Worm (Caenorhabditis elegans) whole organism, early embryonic: ENCODE data around the gene pqn-54.

Source experiments
- B0310.2 ChIP-seq: sonication (generic microtip); optimal IDR thresholded peaks from 2 replicates; lab custom pipeline; 2016; ENCODE audit warnings: mild to moderate bottlenecking, missing genetic modification characterization, missing compliant biosample characterization
- F13C5.2 ChIP-seq: sonication (generic microtip); optimal IDR thresholded peaks from 2 replicates; lab custom pipeline; 2017; ENCODE audit warnings: mild to moderate bottlenecking, missing genetic modification characterization, inconsistent platforms, missing compliant biosample characterization
- aly-1 ChIP-seq: sonication (generic microtip); optimal IDR thresholded peaks from 2 replicates; lab custom pipeline; 2016; ENCODE audit warnings: missing genetic modification characterization, missing compliant biosample characterization
- ama-1 ChIP-seq: fragments of 150-350 bp; optimal IDR thresholded peaks from 2 replicates; lab custom pipeline; 2014
- ceh-13 ChIP-seq: fragments of 200-800 bp; sonication (Bioruptor generic); optimal IDR thresholded peaks from 2 replicates; lab custom pipeline; 2018; ENCODE audit warnings: mild to moderate bottlenecking, missing genetic modification characterization, missing compliant biosample characterization
- ceh-36 ChIP-seq: sonication (generic microtip); optimal IDR thresholded peaks from 2 replicates; lab custom pipeline; 2016; ENCODE audit warnings: missing genetic modification characterization, inconsistent platforms, missing compliant biosample characterization
- ets-7 ChIP-seq: sonication (generic microtip); optimal IDR thresholded peaks from 2 replicates; lab custom pipeline; 2016; ENCODE audit warnings: missing genotype, missing genetic modification characterization, missing compliant biosample characterization
- flt-1 ChIP-seq: fragments of 200-800 bp; sonication (Bioruptor generic); IDR thresholded peaks from 2 replicates; pipeline ENCODE4 v1.3.6; 2022; ENCODE audit warnings: missing genetic modification characterization, missing compliant biosample characterization
- hmbx-1 ChIP-seq: sonication (generic microtip); optimal IDR thresholded peaks from 2 replicates; lab custom pipeline; 2016; ENCODE audit warnings: mild to moderate bottlenecking, missing genetic modification characterization, missing compliant biosample characterization
- hmg-4 ChIP-seq: fragments of 200-800 bp; sonication (Bioruptor generic); optimal IDR thresholded peaks from 2 replicates; lab custom pipeline; 2018; ENCODE audit warnings: mild to moderate bottlenecking, missing genetic modification characterization, missing compliant biosample characterization
- hnd-1 ChIP-seq: sonication (generic microtip); optimal IDR thresholded peaks from 2 replicates; lab custom pipeline; 2016; ENCODE audit warnings: missing genetic modification characterization, missing compliant biosample characterization
- pes-1 ChIP-seq: fragments of 200-800 bp; sonication (Bioruptor generic); IDR thresholded peaks from 2 replicates; pipeline ENCODE4 v1.3.6; 2022; ENCODE audit warnings: missing genetic modification reagents, missing genetic modification characterization, missing compliant biosample characterization
- scrt-1 ChIP-seq: fragments of 200-800 bp; sonication (Bioruptor generic); IDR thresholded peaks from 2 replicates; pipeline ENCODE4 v1.3.6; 2022; ENCODE audit warnings: missing genetic modification characterization, missing compliant biosample characterization
- sea-1 ChIP-seq: fragments of 200-800 bp; sonication (Bioruptor generic); conservative IDR thresholded peaks from 2 replicates; pipeline ENCODE4 v1.3.6; 2022; ENCODE audit warnings: missing genetic modification characterization, missing compliant biosample characterization
- tbx-11 ChIP-seq: fragments of 200-800 bp; sonication (Bioruptor generic); IDR thresholded peaks from 2 replicates; pipeline ENCODE4 v1.3.6; 2022; ENCODE audit warnings: missing genetic modification characterization, missing compliant biosample characterization
- tbx-37 ChIP-seq: fragments of 200-800 bp; sonication (Bioruptor generic); conservative IDR thresholded peaks from 2 replicates; pipeline ENCODE4 v1.3.6; 2022; ENCODE audit warnings: missing genetic modification reagents, missing genetic modification characterization, missing compliant biosample characterization
- tra-4 ChIP-seq: sonication (generic microtip); optimal IDR thresholded peaks from 2 replicates; lab custom pipeline; 2017; ENCODE audit warnings: missing genetic modification characterization, missing compliant biosample characterization

The pqn-54 gene

DNA sequence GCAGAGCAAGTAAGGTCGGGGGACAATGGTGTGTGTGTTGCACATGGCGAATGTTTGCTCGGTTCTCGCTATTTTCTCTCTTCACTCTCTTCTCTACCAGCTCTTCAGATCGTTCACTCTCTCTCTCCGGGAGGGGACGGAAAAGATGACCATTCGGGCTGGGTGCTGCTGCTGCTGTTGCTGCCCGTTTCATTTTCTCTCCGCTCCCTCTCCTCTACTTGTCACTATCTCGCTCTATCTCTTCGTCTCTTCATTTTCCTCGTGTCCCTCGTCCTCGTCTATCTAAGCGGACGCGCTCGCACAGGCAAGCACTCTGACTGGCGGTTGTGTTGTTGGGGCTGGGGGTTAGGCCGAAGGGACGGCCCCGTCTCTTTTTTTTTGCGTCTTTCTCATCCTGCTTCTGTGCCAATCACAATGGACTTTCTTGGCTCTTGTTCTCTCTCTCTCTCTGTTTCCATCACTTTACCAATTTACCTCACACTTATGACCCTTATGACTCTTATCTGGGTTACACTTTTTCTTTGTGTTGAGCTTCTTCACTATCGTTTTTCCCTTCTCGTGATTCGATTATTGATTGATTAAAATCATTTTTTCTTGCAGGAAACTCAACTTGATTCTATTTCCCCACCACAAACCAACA lies 9.8 kb downstream of the pqn-54 start, which contains the start of the genes F53E2.2 and unc-60:
Gene F53E2.2 (plus strand): TSS at position 601 of the 640 bp plus-strand sequence.
Gene unc-60 (plus strand): TSS at position 601 of the 640 bp plus-strand sequence.
- 0 out of 2 replicates have a peak, but pooled peaks have one; percentile 19 for TF ChIP-seq pes-1 (GFP tag; lab: Robert Waterston, UW)
- no peak for TF ChIP-seq ceh-36 (tag; lab: Kevin White, UChicago)
- TF ChIP-seq aly-1 (tag; lab: Kevin White, UChicago) = peak; percentile 66
- peak; percentile 12 for TF ChIP-seq ets-7 (tag; lab: Kevin White, UChicago)
- peak; percentile 29 for TF ChIP-seq F13C5.2
- peak; percentile 85 for TF ChIP-seq hmg-4 (GFP tag; lab: Kevin White, UChicago)
- TF ChIP-seq sea-1 (GFP tag; lab: Robert Waterston, UW) = no peak
- peak; percentile 46; the same call in 1 of the 2 replicates for TF ChIP-seq flt-1 (GFP tag; lab: Robert Waterston, UW)
- TF ChIP-seq hmbx-1 (tag; lab: Kevin White, UChicago) = no peak

DNA sequence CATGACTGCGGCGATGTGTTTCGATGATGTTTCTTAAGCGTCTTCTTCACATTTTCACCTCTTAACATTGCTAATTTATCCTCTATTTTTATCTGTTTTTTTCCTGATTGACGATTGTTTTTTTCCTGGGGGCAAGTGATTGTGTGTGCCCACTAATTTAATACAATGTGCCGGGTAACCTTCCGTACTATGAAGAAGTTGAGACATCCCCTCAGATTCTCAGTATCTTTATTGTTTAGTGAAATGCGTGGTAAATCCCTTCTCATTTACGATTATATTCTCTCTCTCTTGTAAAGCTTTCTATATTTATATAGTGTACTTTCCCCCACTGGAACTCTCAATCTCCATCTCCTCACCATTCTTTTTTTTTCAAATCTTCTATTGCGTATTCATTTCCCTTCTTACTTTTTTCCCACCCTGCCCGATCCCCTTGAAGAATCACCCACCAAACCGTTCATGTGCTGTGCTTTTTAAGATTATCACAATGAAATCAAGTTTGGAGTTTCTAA lies 11.5 kb downstream of the pqn-54 start:
- TF ChIP-seq ceh-36 (tag; lab: Kevin White, UChicago) (no peak), ets-7 (tag; lab: Kevin White, UChicago) (no peak), tbx-11 (GFP tag; lab: Robert Waterston, UW) (no peak), pes-1 (GFP tag; lab: Robert Waterston, UW) (no peak), F13C5.2 (no peak), hmbx-1 (tag; lab: Kevin White, UChicago) (no peak), aly-1 (tag; lab: Kevin White, UChicago) (no peak), B0310.2 (tag; lab: Kevin White, UChicago) (no peak), tra-4 (tag; lab: Kevin White, UChicago) (no peak), ceh-13 (GFP tag; lab: Kevin White, UChicago) (no peak), ama-1 (lab: Kevin White, UChicago) (no peak), hmg-4 (GFP tag; lab: Kevin White, UChicago) (no peak), flt-1 (GFP tag; lab: Robert Waterston, UW) (no peak), sea-1 (GFP tag; lab: Robert Waterston, UW) (no peak), scrt-1 (GFP tag; lab: Robert Waterston, UW) (no peak), tbx-37 (GFP tag; lab: Robert Waterston, UW) (no peak), hnd-1 (no peak)

DNA sequence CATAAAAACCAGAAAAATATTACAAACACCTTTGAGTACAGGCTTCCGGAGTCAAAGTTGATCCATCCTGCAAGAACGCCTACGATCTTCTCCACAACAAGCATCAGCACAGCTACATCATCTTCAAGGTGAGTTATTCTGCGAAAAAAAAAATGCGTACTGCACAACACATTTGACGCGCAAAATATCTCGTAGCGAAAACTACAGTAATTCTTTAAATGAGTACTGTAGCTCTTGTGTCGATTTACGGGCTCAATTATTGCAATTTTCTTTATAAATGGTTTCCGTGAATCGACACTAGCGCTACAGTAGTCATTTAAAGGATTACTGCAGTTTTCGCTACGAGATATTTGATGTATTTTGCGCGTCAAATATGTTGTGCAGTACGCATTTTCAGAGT lies 12.1 kb downstream of the pqn-54 start:
- no peak for TF ChIP-seq hmbx-1 (tag; lab: Kevin White, UChicago)
- no peak for TF ChIP-seq ceh-13 (GFP tag; lab: Kevin White, UChicago)
- TF ChIP-seq flt-1 (GFP tag; lab: Robert Waterston, UW) = no peak
- no peak for TF ChIP-seq ama-1 (lab: Kevin White, UChicago)
- TF ChIP-seq pes-1 (GFP tag; lab: Robert Waterston, UW) = no peak
- TF ChIP-seq F13C5.2 = no peak
- no peak for TF ChIP-seq hnd-1
- no peak for TF ChIP-seq scrt-1 (GFP tag; lab: Robert Waterston, UW)
- no peak for TF ChIP-seq aly-1 (tag; lab: Kevin White, UChicago)
- TF ChIP-seq B0310.2 (tag; lab: Kevin White, UChicago) = no peak
- TF ChIP-seq tbx-11 (GFP tag; lab: Robert Waterston, UW) = no peak
- TF ChIP-seq tbx-37 (GFP tag; lab: Robert Waterston, UW) = no peak
- no peak for TF ChIP-seq ceh-36 (tag; lab: Kevin White, UChicago)
- TF ChIP-seq hmg-4 (GFP tag; lab: Kevin White, UChicago) = no peak
- TF ChIP-seq tra-4 (tag; lab: Kevin White, UChicago) = no peak
- TF ChIP-seq ets-7 (tag; lab: Kevin White, UChicago) = no peak

DNA sequence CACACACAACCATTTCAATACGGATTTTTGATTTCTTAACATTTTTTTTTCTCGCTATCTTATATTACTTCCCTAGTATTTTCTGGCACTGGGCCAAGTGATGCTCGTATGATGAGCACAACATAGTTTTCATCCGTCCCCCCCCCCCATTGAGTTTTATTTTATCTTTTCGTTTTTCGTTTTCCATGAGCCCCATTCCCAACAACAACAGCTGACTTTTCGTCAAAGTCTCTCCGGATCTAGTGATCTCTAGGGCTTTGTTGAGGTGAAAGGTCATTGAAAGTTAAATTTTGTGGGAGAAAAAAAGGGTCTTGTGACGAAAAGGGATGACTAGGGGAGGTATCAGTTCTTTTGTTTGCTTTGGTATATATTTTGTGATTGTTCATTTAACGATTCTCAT lies 16.1 kb downstream of the pqn-54 start:
- TF ChIP-seq hmg-4 (GFP tag; lab: Kevin White, UChicago) = no peak
- TF ChIP-seq ets-7 (tag; lab: Kevin White, UChicago) = no peak
- TF ChIP-seq tbx-37 (GFP tag; lab: Robert Waterston, UW) = no peak
- no peak for TF ChIP-seq sea-1 (GFP tag; lab: Robert Waterston, UW)
- TF ChIP-seq aly-1 (tag; lab: Kevin White, UChicago) = no peak
- no peak for TF ChIP-seq ama-1 (lab: Kevin White, UChicago)
- TF ChIP-seq scrt-1 (GFP tag; lab: Robert Waterston, UW) = no peak
- no peak for TF ChIP-seq pes-1 (GFP tag; lab: Robert Waterston, UW)
- no peak for TF ChIP-seq hmbx-1 (tag; lab: Kevin White, UChicago)
- no peak for TF ChIP-seq hnd-1
- no peak for TF ChIP-seq F13C5.2
- TF ChIP-seq tbx-11 (GFP tag; lab: Robert Waterston, UW) = no peak
- TF ChIP-seq ceh-36 (tag; lab: Kevin White, UChicago) = no peak
- TF ChIP-seq tra-4 (tag; lab: Kevin White, UChicago) = no peak
- no peak for TF ChIP-seq flt-1 (GFP tag; lab: Robert Waterston, UW)
- TF ChIP-seq B0310.2 (tag; lab: Kevin White, UChicago) = no peak
- no peak for TF ChIP-seq ceh-13 (GFP tag; lab: Kevin White, UChicago)

DNA sequence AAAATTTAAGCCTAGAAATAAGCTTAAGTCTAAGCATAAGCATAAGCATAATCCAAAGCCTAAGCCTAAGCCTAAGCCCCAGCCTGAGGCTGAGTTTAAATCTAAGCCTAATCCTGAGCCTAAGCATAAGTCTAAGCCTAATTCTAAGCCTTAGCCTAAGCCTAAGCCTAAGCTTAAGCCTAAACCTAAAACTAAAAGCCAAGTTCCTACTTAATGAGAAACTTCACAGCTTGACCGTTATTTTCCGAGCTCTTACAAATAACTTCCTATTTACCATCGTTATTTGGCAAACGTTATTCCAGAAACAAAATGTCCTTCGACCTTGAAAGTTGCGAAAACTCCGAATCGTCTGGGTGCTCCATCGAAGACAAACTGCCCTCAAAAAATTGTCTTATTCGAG lies 17.0 kb downstream of the pqn-54 start, which contains the start of gene C38C3.4:
Gene C38C3.4 (plus strand): TSS at position 301 of the 400 bp plus-strand sequence.
- TF ChIP-seq sea-1 (GFP tag; lab: Robert Waterston, UW) (no peak), hmg-4 (GFP tag; lab: Kevin White, UChicago) (no peak), ceh-36 (tag; lab: Kevin White, UChicago) (peak; percentile 57)

DNA sequence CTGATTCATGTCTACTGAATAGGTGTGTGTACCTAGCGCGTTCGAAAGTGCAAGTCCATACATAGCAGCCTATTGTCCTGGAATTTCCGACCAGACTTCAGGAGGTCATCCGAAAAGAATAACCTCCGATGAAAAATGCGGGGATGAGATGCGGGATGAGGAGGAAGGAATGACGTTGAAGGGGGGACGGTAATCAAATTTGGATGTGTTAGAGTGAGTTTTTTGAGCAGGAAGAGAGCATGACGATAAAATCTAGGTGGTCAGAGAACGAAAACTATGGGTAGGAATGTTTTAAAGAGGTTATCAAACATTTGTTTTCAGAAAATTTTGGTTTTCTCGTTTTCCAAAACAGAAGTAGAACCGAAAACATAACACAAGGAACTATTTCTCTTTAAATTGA lies 21.2 kb downstream of the pqn-54 start:
- TF ChIP-seq hmg-4 (GFP tag; lab: Kevin White, UChicago) (no peak), sea-1 (GFP tag; lab: Robert Waterston, UW) (no peak), tra-4 (tag; lab: Kevin White, UChicago) (no peak), hnd-1 (no peak), flt-1 (GFP tag; lab: Robert Waterston, UW) (no peak), ets-7 (tag; lab: Kevin White, UChicago) (no peak), aly-1 (tag; lab: Kevin White, UChicago) (no peak), ama-1 (lab: Kevin White, UChicago) (no peak), scrt-1 (GFP tag; lab: Robert Waterston, UW) (no peak), tbx-37 (GFP tag; lab: Robert Waterston, UW) (no peak)
